Fruit fly (Drosophila melanogaster) whole organism, adult: ENCODE measurements around the gene CSN8.

Experiments used
- CG11617 ChIP-seq: fragments of 200-800 bp; sonication (Bioruptor generic); optimal IDR thresholded peaks from 2 replicates; lab custom pipeline; 2017; ENCODE audit warnings: mild to moderate bottlenecking, missing biosample characterization, missing genetic modification reagents, missing genetic modification characterization
- CG12768 ChIP-seq: fragments of 200-800 bp; sonication (Bioruptor generic); optimal IDR thresholded peaks from 2 replicates; lab custom pipeline; 2017; ENCODE audit warnings: missing biosample characterization, missing genetic modification characterization, mild to moderate bottlenecking, moderate library complexity, missing genetic modification reagents
- CG5204 ChIP-seq: fragments of 200-800 bp; sonication (Bioruptor generic); optimal IDR thresholded peaks from 2 replicates; lab custom pipeline; 2016; ENCODE audit warnings: missing biosample characterization, missing genetic modification characterization
- CG7045 ChIP-seq: fragments of 200-800 bp; sonication (Bioruptor generic); optimal IDR thresholded peaks from 2 replicates; lab custom pipeline; 2017; ENCODE audit warnings: missing biosample characterization, mild to moderate bottlenecking, missing genetic modification characterization
- Clk ChIP-seq: fragments of 200-800 bp; sonication (Bioruptor generic); optimal IDR thresholded peaks from 2 replicates; lab custom pipeline; 2017; ENCODE audit warnings: missing biosample characterization, missing genetic modification characterization
- Hr96 ChIP-seq: fragments of 200-800 bp; sonication (Bioruptor generic); optimal IDR thresholded peaks from 2 replicates; lab custom pipeline; 2016; ENCODE audit warnings: missing biosample characterization, missing genetic modification characterization
- bab1 ChIP-seq: fragments of 200-800 bp; sonication (Bioruptor generic); optimal IDR thresholded peaks from 3 replicates; lab custom pipeline; 2019; ENCODE audit warnings: missing biosample characterization, mild to moderate bottlenecking, missing genetic modification characterization, moderate library complexity
- kay ChIP-seq: fragments of 200-800 bp; sonication (Bioruptor generic); peaks from one replicate; lab custom pipeline; 2016; ENCODE audit warnings: missing biosample characterization, missing genetic modification characterization, borderline replicate concordance
- tj ChIP-seq: fragments of 200-800 bp; sonication (Bioruptor generic); optimal IDR thresholded peaks from 3 replicates; lab custom pipeline; 2017; ENCODE audit warnings: missing biosample characterization, mild to moderate bottlenecking, missing genetic modification characterization, moderate library complexity

DNA sequence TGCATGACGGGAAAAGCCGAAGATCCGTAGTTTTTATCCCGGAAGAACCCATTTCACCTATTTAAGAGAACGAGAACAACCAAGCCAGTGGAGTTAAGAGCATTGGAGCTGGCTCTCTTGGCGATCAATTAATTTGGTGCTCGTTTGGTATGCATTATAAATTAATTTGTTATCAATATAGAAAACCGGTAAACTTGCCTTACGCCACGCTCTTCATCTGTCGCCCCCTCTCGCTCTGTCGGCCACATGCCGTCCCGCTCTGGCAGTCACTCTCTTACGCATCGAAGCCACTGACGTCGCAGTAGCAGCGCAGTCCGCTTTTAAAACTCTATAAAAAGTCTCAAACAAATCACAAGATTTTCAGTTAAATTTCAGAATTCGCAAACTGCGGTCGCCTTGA lies 18.4 kb upstream of the CSN8 start, which contains the start of gene CG7778:
- TF ChIP-seq kay: no peak
- TF ChIP-seq CG11617: no peak
- no peak for TF ChIP-seq CG5204 (GFP tag; lab: Kevin White, UChicago)
- no peak for TF ChIP-seq bab1
- no peak for TF ChIP-seq Hr96 (GFP tag; lab: Kevin White, UChicago)
- TF ChIP-seq tj (GFP tag; lab: Kevin White, UChicago): no peak
- TF ChIP-seq CG7045 (GFP tag; lab: Kevin White, UChicago): no peak
- TF ChIP-seq CG12768 (GFP tag; lab: Kevin White, UChicago): no peak
- TF ChIP-seq Clk (GFP tag; lab: Kevin White, UChicago): no peak
